Worm (Caenorhabditis elegans): ENCODE data around the gene C24B5.4.

The C24B5.4 gene

DNA sequence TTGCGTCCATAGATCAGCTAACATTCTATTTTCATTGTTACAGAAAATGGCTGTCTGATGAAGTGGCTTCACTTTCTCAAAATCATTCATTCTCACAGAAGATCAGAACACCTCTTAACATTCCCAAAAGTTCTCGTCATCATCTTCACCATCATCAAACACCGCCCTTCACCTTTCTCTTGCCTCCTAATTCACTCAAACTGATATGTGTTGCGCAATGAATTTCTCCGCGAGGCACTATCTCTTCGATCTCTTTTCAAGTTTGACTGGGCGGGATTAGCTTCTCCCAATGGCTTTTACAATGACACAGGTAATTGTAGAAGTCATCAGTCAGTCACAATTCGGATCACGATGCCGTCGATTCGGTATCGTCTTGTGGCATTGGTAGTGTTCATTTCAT lies 24.4 kb upstream of the C24B5.4 start, which contains the start of gene grd-6:
Gene grd-6, plus strand, starts transcription at position 301 of the 400 bp plus-strand sequence.
- TF ChIP-seq tbx-37 (GFP tag; conservative IDR thresholded peaks at IDR 0.05) (no peak), ets-7 (tag; optimal IDR thresholded peaks at IDR 0.05) (no peak), tra-4 (tag; optimal IDR thresholded peaks at IDR 0.05) (no peak), aly-1 (tag; optimal IDR thresholded peaks at IDR 0.05) (no peak), pes-1 (GFP tag; IDR thresholded peaks at IDR 0.05) (no peak), hmbx-1 (tag; optimal IDR thresholded peaks at IDR 0.05) (no peak), F13C5.2 (tag; optimal IDR thresholded peaks at IDR 0.05) (no peak), sea-1 (GFP tag; conservative IDR thresholded peaks at IDR 0.05) (no peak), ceh-36 (tag; optimal IDR thresholded peaks at IDR 0.05) (no peak), scrt-1 (GFP tag; IDR thresholded peaks at IDR 0.05) (no peak), ama-1 (optimal IDR thresholded peaks at IDR 0.05) (no peak), ceh-13 (GFP tag; optimal IDR thresholded peaks at IDR 0.05) (no peak), B0310.2 (tag; optimal IDR thresholded peaks at IDR 0.05) (no peak), hnd-1 (tag; optimal IDR thresholded peaks at IDR 0.05) (no peak), flt-1 (GFP tag; IDR thresholded peaks at IDR 0.05) (no peak), tbx-11 (GFP tag; IDR thresholded peaks at IDR 0.05) (no peak), hmg-4 (GFP tag; optimal IDR thresholded peaks at IDR 0.05) (no peak)

DNA sequence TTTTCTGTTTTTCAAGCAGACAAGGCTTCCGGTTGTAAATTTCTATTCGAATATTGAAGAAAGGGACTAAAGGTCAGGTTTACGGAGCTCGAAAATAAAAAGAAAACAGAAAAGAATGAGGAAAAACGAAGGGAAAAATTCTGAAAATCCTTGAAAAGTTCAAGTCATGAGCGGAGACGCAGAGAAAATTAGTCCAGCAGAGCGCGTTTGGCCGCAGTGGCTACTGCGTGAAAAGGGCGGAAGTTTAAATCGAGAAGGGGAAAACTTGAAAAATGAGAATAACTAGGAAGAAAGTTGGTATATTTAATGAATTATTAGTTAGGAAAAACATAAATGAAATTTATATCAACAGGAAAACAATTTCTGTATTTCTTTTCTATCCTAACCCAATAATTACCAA lies 23.3 kb upstream of the C24B5.4 start:
- TF ChIP-seq ceh-13 (GFP tag; optimal IDR thresholded peaks at IDR 0.05): no peak
- TF ChIP-seq F13C5.2 (tag; optimal IDR thresholded peaks at IDR 0.05): peak; percentile 14
- TF ChIP-seq scrt-1 (GFP tag; IDR thresholded peaks at IDR 0.05): no peak
- TF ChIP-seq flt-1 (GFP tag; IDR thresholded peaks at IDR 0.05): no peak
- TF ChIP-seq hnd-1 (tag; optimal IDR thresholded peaks at IDR 0.05): no peak

DNA sequence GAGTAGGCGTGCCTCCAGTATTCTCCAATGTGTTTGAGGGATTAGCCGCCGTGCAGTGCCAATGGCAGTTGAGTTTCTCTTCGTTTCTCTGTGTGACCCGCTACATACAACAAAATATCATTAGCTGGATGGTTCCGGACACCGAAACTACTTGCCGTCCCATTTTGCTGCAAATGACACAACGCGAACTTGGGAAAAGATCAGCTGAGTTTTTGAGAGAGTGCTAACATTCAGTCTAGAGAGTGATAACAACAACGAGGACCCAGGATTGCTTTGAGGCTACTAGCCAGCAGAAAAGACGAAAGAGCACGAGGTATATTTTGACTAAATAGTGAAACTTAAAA lies 22.2 kb upstream of the C24B5.4 start:
- TF ChIP-seq ets-7 (tag; optimal IDR thresholded peaks at IDR 0.05) (no peak), ceh-36 (tag; optimal IDR thresholded peaks at IDR 0.05) (peak; percentile 44), ceh-13 (GFP tag; optimal IDR thresholded peaks at IDR 0.05) (no peak), sea-1 (GFP tag; conservative IDR thresholded peaks at IDR 0.05) (no peak), tbx-37 (GFP tag; conservative IDR thresholded peaks at IDR 0.05) (no peak), tra-4 (tag; optimal IDR thresholded peaks at IDR 0.05) (no peak), hnd-1 (tag; optimal IDR thresholded peaks at IDR 0.05) (no peak)

DNA sequence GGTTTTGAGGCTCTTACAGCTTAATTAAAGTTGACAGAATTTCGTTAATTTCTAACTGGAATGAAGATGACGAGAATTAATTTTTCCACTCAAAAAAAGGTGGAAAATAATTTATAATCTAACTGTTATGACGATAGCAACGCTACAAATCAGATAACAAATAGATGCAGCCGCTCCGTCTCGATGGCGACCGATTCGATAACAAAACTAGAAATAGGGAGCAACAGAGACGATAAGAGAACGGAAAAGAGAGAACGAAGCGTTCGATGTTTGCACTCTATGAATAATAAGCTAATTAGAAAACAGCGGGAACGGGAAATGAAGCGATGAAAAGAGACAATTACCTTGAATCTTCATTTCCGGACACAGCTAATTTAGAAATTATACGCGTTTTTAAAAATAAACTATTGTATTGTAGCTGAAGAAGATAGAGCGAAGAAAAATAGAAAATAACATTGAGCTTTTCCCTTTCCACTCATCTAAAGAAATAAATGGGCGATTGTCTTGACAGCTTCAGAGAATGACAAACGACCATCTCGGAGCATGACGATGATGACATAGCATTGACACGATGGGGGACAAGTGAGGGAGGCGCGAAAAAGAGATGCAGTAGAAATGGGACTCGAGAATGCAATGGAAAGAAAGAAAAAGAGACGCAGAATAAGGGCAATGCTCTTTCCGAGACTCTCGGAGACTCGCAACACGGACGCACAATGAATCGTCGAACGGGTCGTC lies 21.7 kb upstream of the C24B5.4 start:
- TF ChIP-seq tbx-11 (GFP tag; IDR thresholded peaks at IDR 0.05) (0 out of 2 replicates have a peak, but pooled peaks have one; percentile 32), hmg-4 (GFP tag; optimal IDR thresholded peaks at IDR 0.05) (no peak)

DNA sequence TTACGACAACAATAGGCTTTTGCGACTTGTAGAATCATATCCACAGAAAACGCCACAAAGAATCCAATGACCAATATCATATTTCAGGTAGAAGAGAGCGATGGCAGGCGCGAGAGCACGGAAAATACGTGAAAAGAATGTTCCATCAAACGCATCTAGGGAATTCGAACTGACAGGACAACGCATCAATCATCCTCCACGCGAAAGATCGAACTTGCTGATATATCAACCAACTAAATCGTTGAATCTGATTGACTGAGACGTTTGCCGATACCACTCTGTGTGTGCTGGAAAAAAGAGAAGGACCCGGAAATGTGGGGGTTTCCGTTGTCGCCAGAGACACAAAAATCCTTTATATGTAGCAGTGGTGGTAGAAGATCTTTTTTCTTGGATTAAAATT lies 21.1 kb upstream of the C24B5.4 start:
- no peak for TF ChIP-seq ets-7 (tag; optimal IDR thresholded peaks at IDR 0.05)
- TF ChIP-seq aly-1 (tag; optimal IDR thresholded peaks at IDR 0.05): no peak
- TF ChIP-seq pes-1 (GFP tag; IDR thresholded peaks at IDR 0.05): no peak
- TF ChIP-seq ceh-13 (GFP tag; optimal IDR thresholded peaks at IDR 0.05): no peak
- TF ChIP-seq sea-1 (GFP tag; conservative IDR thresholded peaks at IDR 0.05): no peak
- TF ChIP-seq B0310.2 (tag; optimal IDR thresholded peaks at IDR 0.05): no peak
- no peak for TF ChIP-seq F13C5.2 (tag; optimal IDR thresholded peaks at IDR 0.05)
- TF ChIP-seq ama-1 (optimal IDR thresholded peaks at IDR 0.05): no peak
- no peak for TF ChIP-seq tbx-11 (GFP tag; IDR thresholded peaks at IDR 0.05)
- no peak for TF ChIP-seq hmbx-1 (tag; optimal IDR thresholded peaks at IDR 0.05)
- no peak for TF ChIP-seq scrt-1 (GFP tag; IDR thresholded peaks at IDR 0.05)
- no peak for TF ChIP-seq hnd-1 (tag; optimal IDR thresholded peaks at IDR 0.05)
- TF ChIP-seq flt-1 (GFP tag; IDR thresholded peaks at IDR 0.05): no peak
- TF ChIP-seq tbx-37 (GFP tag; conservative IDR thresholded peaks at IDR 0.05): no peak
- TF ChIP-seq hmg-4 (GFP tag; optimal IDR thresholded peaks at IDR 0.05): no peak
- TF ChIP-seq ceh-36 (tag; optimal IDR thresholded peaks at IDR 0.05): no peak
- TF ChIP-seq tra-4 (tag; optimal IDR thresholded peaks at IDR 0.05): no peak

DNA sequence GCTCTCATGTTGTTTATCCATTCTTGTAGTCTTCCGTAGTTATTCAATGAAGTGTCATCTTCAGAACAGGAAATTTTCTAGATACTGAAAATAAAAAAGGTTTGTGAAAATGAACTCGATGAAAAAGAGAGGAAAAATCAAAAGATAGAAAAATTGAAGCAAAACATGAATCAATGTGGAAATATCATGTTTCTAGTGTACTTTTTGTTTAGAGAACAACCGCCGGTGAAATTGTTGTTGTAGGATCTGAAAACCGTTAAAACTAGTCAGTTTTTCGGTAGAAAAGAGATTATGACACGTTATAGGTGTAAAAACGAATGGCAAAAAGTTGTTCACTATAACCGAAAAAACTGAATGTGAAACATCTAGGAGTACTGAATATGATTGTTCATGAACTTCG lies 20.0 kb upstream of the C24B5.4 start, which contains the start of gene pacs-1:
Gene pacs-1, minus strand, starts transcription at position 101 of the 400 bp plus-strand sequence.
- TF ChIP-seq aly-1 (tag; optimal IDR thresholded peaks at IDR 0.05) (no peak), ets-7 (tag; optimal IDR thresholded peaks at IDR 0.05) (no peak), B0310.2 (tag; optimal IDR thresholded peaks at IDR 0.05) (no peak)

DNA sequence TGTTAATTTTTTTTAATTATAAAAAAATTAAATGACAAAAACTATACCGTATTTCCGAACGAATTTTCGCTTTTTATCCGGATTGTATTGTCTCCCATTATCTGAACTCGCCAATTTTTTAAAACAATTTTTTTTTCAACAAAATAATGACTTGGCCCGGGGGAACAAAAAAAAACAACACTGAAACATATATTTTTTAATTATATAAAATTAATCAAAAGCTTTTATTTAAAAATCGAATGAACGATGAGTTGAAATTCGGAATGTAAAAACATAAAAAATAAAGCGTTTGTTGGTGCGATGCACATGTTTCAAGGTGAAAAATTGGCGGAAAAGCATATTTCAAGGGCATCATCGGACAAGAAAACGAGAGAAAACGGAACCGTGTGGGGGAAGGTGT lies 16.4 kb upstream of the C24B5.4 start, which contains the start of gene mdt-27:
Gene mdt-27, minus strand, starts transcription at position 101 of the 400 bp plus-strand sequence.
- TF ChIP-seq tra-4 (tag; optimal IDR thresholded peaks at IDR 0.05) (no peak), hnd-1 (tag; optimal IDR thresholded peaks at IDR 0.05) (no peak), ceh-13 (GFP tag; optimal IDR thresholded peaks at IDR 0.05) (no peak), hmg-4 (GFP tag; optimal IDR thresholded peaks at IDR 0.05) (no peak)

DNA sequence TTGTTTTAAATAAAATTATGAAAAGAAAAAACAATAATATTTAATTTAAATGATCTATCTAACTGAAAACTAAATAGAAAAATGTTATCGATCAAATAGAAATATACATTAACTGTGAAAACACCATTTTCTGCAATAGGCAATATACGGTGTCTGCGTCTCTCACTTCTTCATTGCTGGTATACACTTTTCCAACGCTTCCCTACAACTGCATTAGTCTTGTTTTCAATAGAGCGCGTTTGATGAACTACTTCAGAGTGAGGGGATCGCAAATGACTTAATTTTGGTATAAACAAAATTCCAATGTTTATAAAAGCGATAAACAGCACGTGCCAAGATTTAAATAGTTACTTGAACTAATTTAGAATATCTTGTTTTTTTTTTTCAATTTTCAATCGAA lies 15.4 kb upstream of the C24B5.4 start:
- TF ChIP-seq B0310.2 (tag; optimal IDR thresholded peaks at IDR 0.05) (no peak), ceh-13 (GFP tag; optimal IDR thresholded peaks at IDR 0.05) (no peak), hmbx-1 (tag; optimal IDR thresholded peaks at IDR 0.05) (no peak), hmg-4 (GFP tag; optimal IDR thresholded peaks at IDR 0.05) (no peak), flt-1 (GFP tag; IDR thresholded peaks at IDR 0.05) (no peak), tbx-37 (GFP tag; conservative IDR thresholded peaks at IDR 0.05) (no peak), tbx-11 (GFP tag; IDR thresholded peaks at IDR 0.05) (no peak), scrt-1 (GFP tag; IDR thresholded peaks at IDR 0.05) (no peak), sea-1 (GFP tag; conservative IDR thresholded peaks at IDR 0.05) (no peak), ama-1 (optimal IDR thresholded peaks at IDR 0.05) (no peak), pes-1 (GFP tag; IDR thresholded peaks at IDR 0.05) (no peak), ets-7 (tag; optimal IDR thresholded peaks at IDR 0.05) (no peak), F13C5.2 (tag; optimal IDR thresholded peaks at IDR 0.05) (no peak), hnd-1 (tag; optimal IDR thresholded peaks at IDR 0.05) (no peak)
